Worm (Caenorhabditis elegans) whole organism, L4 larva: Measurements from ENCODE around the gene T11F9.22.
A peak's percentile ranks its signal among the peaks of the same experiment; 100 is the strongest.

Experiments
- D1046.2 ChIP-seq: fragments of 200-800 bp; sonication (Bioruptor generic); IDR thresholded peaks from 2 replicates; pipeline ENCODE4 v1.3.6; 2022; ENCODE audit warnings: missing genetic modification characterization, missing compliant biosample characterization
- F10B5.3 ChIP-seq: sonication (generic microtip); optimal IDR thresholded peaks from 2 replicates; lab custom pipeline; 2016; ENCODE audit warnings: mild to moderate bottlenecking, missing genetic modification characterization, missing compliant biosample characterization
- R02D3.7 ChIP-seq: fragments of 150-350 bp; sonication (generic microtip); optimal IDR thresholded peaks from 3 replicates; lab custom pipeline; 2014; ENCODE audit warnings: missing biosample characterization, missing genetic modification characterization
- T20F7.1 ChIP-seq: fragments of 200-800 bp; sonication (Bioruptor generic); optimal IDR thresholded peaks from 2 replicates; lab custom pipeline; 2018; ENCODE audit warnings: mild to moderate bottlenecking, missing genetic modification characterization, missing compliant biosample characterization
- T26A8.4 ChIP-seq: fragments of 200-800 bp; sonication (Bioruptor generic); IDR thresholded peaks from 2 replicates; pipeline ENCODE4 v1.3.6; 2022; ENCODE audit warnings: missing genetic modification characterization, missing compliant biosample characterization
- Y48G9A.11 ChIP-seq: fragments of 200-800 bp; sonication (Bioruptor generic); IDR thresholded peaks from 2 replicates; pipeline ENCODE4 v1.3.6; 2022; ENCODE audit warnings: missing genetic modification reagents, missing genetic modification characterization, missing compliant biosample characterization
- ZK546.5 ChIP-seq, 2 experiments: sonication (generic microtip); optimal IDR thresholded peaks; 2 replicates each; lab custom pipeline; 2017; ENCODE audit warnings: missing biosample characterization in 2 of 2, missing genetic modification characterization in 2 of 2
- aly-2 ChIP-seq: sonication (generic microtip); optimal IDR thresholded peaks from 2 replicates; lab custom pipeline; 2018; ENCODE audit warnings: missing biosample characterization, missing genetic modification characterization
- arid-1 ChIP-seq: fragments of 200-800 bp; sonication (Bioruptor generic); conservative IDR thresholded peaks from 2 replicates; pipeline ENCODE4 v1.3.6; 2022; ENCODE audit warnings: missing genetic modification reagents, missing genetic modification characterization, missing compliant biosample characterization
- ceh-28 ChIP-seq: fragments of 150-350 bp; optimal IDR thresholded peaks from 2 replicates; lab custom pipeline; 2014; ENCODE audit warnings: missing biosample characterization, missing genetic modification reagents, missing genetic modification characterization
- ceh-32 ChIP-seq: sonication (generic microtip); optimal IDR thresholded peaks from 2 replicates; lab custom pipeline; 2016; ENCODE audit warnings: mild to moderate bottlenecking, missing genetic modification characterization, missing compliant biosample characterization; ENCODE audit not compliant: poor library complexity
- ceh-44 ChIP-seq: fragments of 200-800 bp; sonication (Bioruptor generic); IDR thresholded peaks from 2 replicates; pipeline ENCODE4 v1.3.6; 2022; ENCODE audit warnings: missing genetic modification reagents, missing genetic modification characterization, missing compliant biosample characterization
- cey-2 ChIP-seq: sonication (generic microtip); optimal IDR thresholded peaks from 3 replicates; lab custom pipeline; 2017; ENCODE audit warnings: missing genetic modification characterization, mild to moderate bottlenecking, missing compliant biosample characterization, antibody characterized with exemption, borderline replicate concordance; ENCODE audit not compliant: insufficient read depth
- daf-12 ChIP-seq: fragments of 150-350 bp; optimal IDR thresholded peaks from 2 replicates; lab custom pipeline; 2014; ENCODE audit warnings: missing biosample characterization, missing genetic modification reagents, missing genetic modification characterization
- daf-16 ChIP-seq, 3 experiments: sonication (generic microtip); optimal IDR thresholded peaks; 2 replicates each; lab custom pipeline; 2016 to 2017; ENCODE audit warnings: missing genetic modification characterization in 3 of 3, missing genetic modification reagents in 3 of 3, mild to moderate bottlenecking in 2 of 3, missing compliant biosample characterization in 2 of 3, missing biosample characterization in 1 of 3, moderate library complexity in 1 of 3
- daf-8 ChIP-seq: fragments of 200-800 bp; sonication (Bioruptor generic); IDR thresholded peaks from 2 replicates; pipeline ENCODE4 v1.3.6; 2022; ENCODE audit warnings: missing genetic modification characterization, missing compliant biosample characterization
- dmd-6 ChIP-seq: fragments of 200-800 bp; sonication (Bioruptor generic); IDR thresholded peaks from 2 replicates; pipeline ENCODE4 v1.3.6; 2022; ENCODE audit warnings: missing genetic modification reagents, missing genetic modification characterization, missing compliant biosample characterization
- dmd-8 ChIP-seq: fragments of 200-800 bp; sonication (Bioruptor generic); IDR thresholded peaks from 2 replicates; pipeline ENCODE4 v1.3.6; 2022; ENCODE audit warnings: missing genetic modification characterization, missing compliant biosample characterization
- dmd-9 ChIP-seq: fragments of 200-800 bp; sonication (Bioruptor generic); IDR thresholded peaks from 2 replicates; pipeline ENCODE4 v1.3.6; 2022; ENCODE audit warnings: missing genetic modification reagents, missing genetic modification characterization, missing compliant biosample characterization
- dpl-1 ChIP-seq: fragments of 150-350 bp; optimal IDR thresholded peaks from 2 replicates; lab custom pipeline; 2014; ENCODE audit warnings: missing biosample characterization, missing genetic modification reagents, missing genetic modification characterization
- duxl-1 ChIP-seq: sonication (generic microtip); optimal IDR thresholded peaks from 2 replicates; lab custom pipeline; 2016; ENCODE audit warnings: mild to moderate bottlenecking, missing genetic modification characterization, moderate library complexity, missing compliant biosample characterization; ENCODE audit not compliant: poor library complexity
- dve-1 ChIP-seq: sonication (generic microtip); optimal IDR thresholded peaks from 2 replicates; lab custom pipeline; 2017; ENCODE audit warnings: antibody characterized with exemption, mild to moderate bottlenecking, missing genetic modification characterization, missing compliant biosample characterization; ENCODE audit not compliant: insufficient read depth
- egl-43 ChIP-seq: fragments of 200-800 bp; sonication (Bioruptor generic); IDR thresholded peaks from 2 replicates; pipeline ENCODE4 v1.3.6; 2022; ENCODE audit warnings: missing genetic modification reagents, missing genetic modification characterization, missing compliant biosample characterization
- fkh-10 ChIP-seq: fragments of 150-350 bp; optimal IDR thresholded peaks from 2 replicates; lab custom pipeline; 2014; ENCODE audit warnings: missing biosample characterization, missing genetic modification reagents, missing genetic modification characterization
- fos-1 ChIP-seq: fragments of 150-350 bp; optimal IDR thresholded peaks from 2 replicates; lab custom pipeline; 2014; ENCODE audit warnings: missing biosample characterization, missing genetic modification characterization
- gei-8 ChIP-seq: fragments of 200-800 bp; sonication (Bioruptor generic); optimal IDR thresholded peaks from 2 replicates; lab custom pipeline; 2018; ENCODE audit warnings: mild to moderate bottlenecking, missing genetic modification characterization, missing compliant biosample characterization
- hlh-11 ChIP-seq: fragments of 200-800 bp; sonication (Bioruptor generic); optimal IDR thresholded peaks from 2 replicates; lab custom pipeline; 2018; ENCODE audit warnings: mild to moderate bottlenecking, missing genetic modification characterization, missing compliant biosample characterization
- jun-1 ChIP-seq: fragments of 150-350 bp; optimal IDR thresholded peaks from 2 replicates; lab custom pipeline; 2014; ENCODE audit warnings: missing biosample characterization, missing genetic modification reagents, missing genetic modification characterization
- lim-7 ChIP-seq: fragments of 200-800 bp; sonication (Bioruptor generic); IDR thresholded peaks from 2 replicates; pipeline ENCODE4 v1.3.6; 2022; ENCODE audit warnings: missing genetic modification characterization, missing compliant biosample characterization
- lin-1 ChIP-seq: fragments of 200-800 bp; sonication (Bioruptor generic); IDR thresholded peaks from 2 replicates; pipeline ENCODE4 v1.3.6; 2022; ENCODE audit warnings: missing genetic modification reagents, missing genetic modification characterization, missing compliant biosample characterization
- lin-38 ChIP-seq: fragments of 200-800 bp; sonication (Bioruptor generic); IDR thresholded peaks from 2 replicates; pipeline ENCODE4 v1.3.6; 2022; ENCODE audit warnings: missing genetic modification reagents, missing genetic modification characterization, missing compliant biosample characterization
- madf-9 ChIP-seq: fragments of 200-800 bp; sonication (Bioruptor generic); conservative IDR thresholded peaks from 2 replicates; pipeline ENCODE4 v1.3.6; 2022; ENCODE audit warnings: missing genetic modification reagents, missing genetic modification characterization, missing compliant biosample characterization
- mdl-1 ChIP-seq, 2 experiments: fragments of 150-350 bp in 1 of 2; sonication (generic microtip) in 1 of 2; optimal IDR thresholded peaks; 2 replicates each; lab custom pipeline; 2014 to 2017; ENCODE audit warnings: missing biosample characterization in 2 of 2, missing genetic modification characterization in 2 of 2
- mes-2 ChIP-seq: sonication (generic microtip); optimal IDR thresholded peaks from 2 replicates; lab custom pipeline; 2016; ENCODE audit warnings: missing genotype, mild to moderate bottlenecking, missing genetic modification characterization, missing compliant biosample characterization; ENCODE audit not compliant: poor library complexity, severe bottlenecking
- mxl-3 ChIP-seq: fragments of 200-800 bp; sonication (Bioruptor generic); optimal IDR thresholded peaks from 2 replicates; lab custom pipeline; 2018; ENCODE audit warnings: mild to moderate bottlenecking, missing genetic modification characterization, missing compliant biosample characterization
- nhr-11 ChIP-seq: fragments of 150-350 bp; optimal IDR thresholded peaks from 2 replicates; lab custom pipeline; 2014; ENCODE audit warnings: missing biosample characterization, missing genetic modification characterization
- nhr-41 ChIP-seq: fragments of 200-800 bp; sonication (Bioruptor generic); IDR thresholded peaks from 2 replicates; pipeline ENCODE4 v1.3.6; 2022; ENCODE audit warnings: missing genetic modification reagents, missing genetic modification characterization, missing compliant biosample characterization
- nhr-48 ChIP-seq: sonication (generic microtip); optimal IDR thresholded peaks from 2 replicates; lab custom pipeline; 2016; ENCODE audit warnings: mild to moderate bottlenecking, missing genetic modification characterization, missing compliant biosample characterization
- pqm-1 ChIP-seq: sonication (generic microtip); optimal IDR thresholded peaks from 2 replicates; lab custom pipeline; 2017; ENCODE audit warnings: missing biosample characterization, missing genetic modification characterization
- rbr-2 ChIP-seq: sonication (generic microtip); optimal IDR thresholded peaks from 2 replicates; lab custom pipeline; 2016; ENCODE audit warnings: missing genotype, missing genetic modification characterization, missing compliant biosample characterization
- saeg-2 ChIP-seq: fragments of 200-800 bp; sonication (Bioruptor generic); IDR thresholded peaks from 2 replicates; pipeline ENCODE4 v1.3.6; 2022; ENCODE audit warnings: missing genetic modification reagents, missing genetic modification characterization, missing compliant biosample characterization
- sdz-12 ChIP-seq: fragments of 200-800 bp; sonication (Bioruptor generic); optimal IDR thresholded peaks from 2 replicates; lab custom pipeline; 2018; ENCODE audit warnings: mild to moderate bottlenecking, missing genetic modification characterization, missing compliant biosample characterization
- snpc-4 ChIP-seq: fragments of 150-350 bp; optimal IDR thresholded peaks from 2 replicates; lab custom pipeline; 2014; ENCODE audit warnings: missing biosample characterization, missing genetic modification characterization
- tag-97 ChIP-seq: fragments of 200-800 bp; sonication (Bioruptor generic); IDR thresholded peaks from 2 replicates; pipeline ENCODE4 v1.3.6; 2022; ENCODE audit warnings: missing genetic modification characterization, missing compliant biosample characterization
- unc-130 ChIP-seq: sonication (generic microtip); optimal IDR thresholded peaks from 2 replicates; lab custom pipeline; 2016; ENCODE audit warnings: missing genetic modification reagents, missing genetic modification characterization, missing compliant biosample characterization
- vab-7 ChIP-seq: fragments of 200-800 bp; sonication (Bioruptor generic); IDR thresholded peaks from 2 replicates; pipeline ENCODE4 v1.3.6; 2022; ENCODE audit warnings: missing genetic modification reagents, missing genetic modification characterization, missing compliant biosample characterization
- zfp-3 ChIP-seq: fragments of 200-800 bp; sonication (Bioruptor generic); conservative IDR thresholded peaks from 2 replicates; pipeline ENCODE4 v1.3.6; 2022; ENCODE audit warnings: missing genetic modification reagents, missing genetic modification characterization, missing compliant biosample characterization
- zip-11 ChIP-seq: fragments of 200-800 bp; sonication (Bioruptor generic); IDR thresholded peaks from 2 replicates; pipeline ENCODE4 v1.3.6; 2022; ENCODE audit warnings: missing genetic modification characterization, missing compliant biosample characterization
- ztf-11 ChIP-seq: fragments of 150-350 bp; optimal IDR thresholded peaks from 2 replicates; lab custom pipeline; 2014; ENCODE audit warnings: missing biosample characterization, missing genetic modification characterization
- ztf-7 ChIP-seq: fragments of 150-350 bp; optimal IDR thresholded peaks from 2 replicates; lab custom pipeline; 2014; ENCODE audit warnings: missing biosample characterization, missing genetic modification characterization

Gene T11F9.22

DNA sequence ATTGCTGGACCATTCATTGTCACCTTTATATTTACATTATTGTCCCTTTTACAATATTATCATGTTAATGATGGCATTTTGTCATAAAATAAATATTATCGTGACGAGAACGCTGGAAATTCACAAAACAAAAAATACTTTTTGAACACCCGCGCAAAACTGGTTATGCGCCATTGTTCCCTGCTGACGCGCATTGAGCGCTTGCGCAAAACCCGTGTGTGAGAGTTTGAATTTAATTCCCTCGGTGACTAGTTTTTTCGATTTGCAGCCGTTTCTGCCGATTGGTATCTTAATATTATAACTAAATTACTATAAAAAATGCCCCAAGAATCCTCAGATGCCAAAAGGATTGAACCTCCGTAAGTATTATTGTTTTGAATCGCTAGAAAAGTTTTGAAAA is 41.9 kb downstream of the T11F9.22 start, which contains the start of gene pafo-1 (continued):
- TF ChIP-seq fos-1 (tag; lab: Kevin White, UChicago) (no peak), lin-1 (GFP tag; lab: Robert Waterston, UW) (peak; percentile 50; the same call in 1 of the 2 replicates), T26A8.4 (GFP tag; lab: Robert Waterston, UW) (peak; percentile 90), dve-1 (tag; lab: Kevin White, UChicago) (peak; percentile 81), R02D3.7 (no peak), mes-2 (peak; percentile 90), dpl-1 (GFP tag; lab: Kevin White, UChicago) (peak; percentile 99), nhr-41 (no peak), mdl-1 (tag; optimal IDR thresholded peaks at IDR 0.05; lab: Kevin White, UChicago) (peak in 1 of 2 experiments; percentile 52), vab-7 (GFP tag; lab: Robert Waterston, UW) (no peak), T20F7.1 (GFP tag; lab: Kevin White, UChicago) (peak; percentile 76), rbr-2 (tag; lab: Kevin White, UChicago) (peak; percentile 80), ztf-7 (tag; lab: Kevin White, UChicago) (no peak), nhr-48 (peak; percentile 75), cey-2 (tag; lab: Kevin White, UChicago) (no peak), duxl-1 (tag; lab: Kevin White, UChicago) (peak; percentile 86), sdz-12 (GFP tag; lab: Kevin White, UChicago) (no peak), daf-8 (no peak), mxl-3 (GFP tag; lab: Kevin White, UChicago) (peak; percentile 47), zip-11 (GFP tag; lab: Robert Waterston, UW) (no peak), ZK546.5 (tag; optimal IDR thresholded peaks at IDR 0.05; lab: Kevin White, UChicago) (no peak), tag-97 (GFP tag; lab: Robert Waterston, UW) (no peak), ceh-32 (tag; lab: Kevin White, UChicago) (peak; percentile 37), hlh-11 (peak; percentile 85), jun-1 (tag; lab: Kevin White, UChicago) (no peak), saeg-2 (GFP tag; lab: Robert Waterston, UW) (0 out of 2 replicates have a peak, but pooled peaks have one; percentile 39), fkh-10 (GFP tag; lab: Kevin White, UChicago) (peak; percentile 57), ceh-28 (tag; lab: Kevin White, UChicago) (no peak), Y48G9A.11 (GFP tag; lab: Robert Waterston, UW) (0 out of 2 replicates have a peak, but pooled peaks have one; percentile 27), snpc-4 (tag; lab: Kevin White, UChicago) (no peak), arid-1 (GFP tag; lab: Robert Waterston, UW) (0 out of 2 replicates have a peak, but pooled peaks have one; percentile 18), egl-43 (GFP tag; lab: Robert Waterston, UW) (0 out of 2 replicates have a peak, but pooled peaks have one; percentile 46), dmd-6 (peak; percentile 84), ztf-11 (tag; lab: Kevin White, UChicago) (no peak), D1046.2 (GFP tag; lab: Robert Waterston, UW) (0 out of 2 replicates have a peak, but pooled peaks have one; percentile 31), F10B5.3 (peak; percentile 73), ceh-44 (GFP tag; lab: Robert Waterston, UW) (no peak), zfp-3 (GFP tag; lab: Robert Waterston, UW) (0 out of 2 replicates have a peak, but pooled peaks have one; percentile 45), aly-2 (no peak), pqm-1 (tag; lab: Kevin White, UChicago) (no peak), gei-8 (no peak), nhr-11 (peak; percentile 57), daf-16 (GFP tag; optimal IDR thresholded peaks at IDR 0.05; lab: Kevin White, UChicago) (peak; percentile 32 to 75), daf-16 (tag; optimal IDR thresholded peaks at IDR 0.05; lab: Kevin White, UChicago) (no peak), dmd-9 (GFP tag; lab: Robert Waterston, UW) (no peak), unc-130 (GFP tag; lab: Kevin White, UChicago) (no peak), madf-9 (peak; percentile 46; the same call in 1 of the 2 replicates), lim-7 (0 out of 2 replicates have a peak, but pooled peaks have one; percentile 9), dmd-8 (GFP tag; lab: Robert Waterston, UW) (no peak), daf-12 (tag; lab: Kevin White, UChicago) (no peak), lin-38 (GFP tag; lab: Robert Waterston, UW) (no peak)
